Fruit fly (Drosophila melanogaster) whole organism: ENCODE data around the gene GstO3.

Experiments
- CG8478 ChIP-seq: fragments of >200 bp; optimal IDR thresholded peaks from 2 replicates; lab custom pipeline; 2018; ENCODE audit warnings: inconsistent platforms
- Dll ChIP-seq: fragments of >200 bp; optimal IDR thresholded peaks from 2 replicates; lab custom pipeline; 2017
- EcR ChIP-seq, 2 experiments: fragments of >200 bp; optimal IDR thresholded peaks; 2 replicates each; lab custom pipeline; 2017; ENCODE audit warnings: missing biosample characterization in 2 of 2, missing genetic modification characterization in 2 of 2, missing genetic modification reagents in 2 of 2
- pan ChIP-seq: fragments of >200 bp; optimal IDR thresholded peaks from 2 replicates; lab custom pipeline; 2017
- psq ChIP-seq: fragments of >200 bp; optimal IDR thresholded peaks from 2 replicates; lab custom pipeline; 2017
- usp ChIP-seq: fragments of >200 bp; optimal IDR thresholded peaks from 2 replicates; lab custom pipeline; 2017; ENCODE audit warnings: missing biosample characterization, missing genetic modification characterization, mixed read lengths

Gene GstO3

dm6 chr3L:8525691-8526421 is 7.2 kb downstream of the GstO3 start:
- no peak for TF ChIP-seq CG8478 (lab: Kevin White, UChicago)
- TF ChIP-seq Dll (lab: Kevin White, UChicago), result no peak
- TF ChIP-seq EcR (GFP tag; optimal IDR thresholded peaks at IDR 0.05; lab: Kevin White, UChicago), result no peak
- no peak for TF ChIP-seq usp (GFP tag; lab: Kevin White, UChicago)
- no peak for TF ChIP-seq pan (lab: Kevin White, UChicago)
- TF ChIP-seq psq (lab: Kevin White, UChicago), result no peak

dm6 chr3L:8527829-8528228 is 9.1 kb downstream of the GstO3 start:
- TF ChIP-seq CG8478 (lab: Kevin White, UChicago) (no peak), Dll (lab: Kevin White, UChicago) (no peak), usp (GFP tag; lab: Kevin White, UChicago) (no peak), psq (lab: Kevin White, UChicago) (no peak), EcR (GFP tag; optimal IDR thresholded peaks at IDR 0.05; lab: Kevin White, UChicago) (no peak), pan (lab: Kevin White, UChicago) (no peak)

- TF ChIP-seq Dll (lab: Kevin White, UChicago) (no peak), usp (GFP tag; lab: Kevin White, UChicago) (no peak), CG8478 (lab: Kevin White, UChicago) (no peak), EcR (GFP tag; optimal IDR thresholded peaks at IDR 0.05; lab: Kevin White, UChicago) (no peak), pan (lab: Kevin White, UChicago) (no peak), psq (lab: Kevin White, UChicago) (no peak)
Measured at dm6 chr3L:8528546-8528945, 9.9 kb downstream of the GstO3 start.

- TF ChIP-seq CG8478 (lab: Kevin White, UChicago) (no peak), Dll (lab: Kevin White, UChicago) (no peak), EcR (GFP tag; optimal IDR thresholded peaks at IDR 0.05; lab: Kevin White, UChicago) (no peak), psq (lab: Kevin White, UChicago) (no peak), pan (lab: Kevin White, UChicago) (no peak), usp (GFP tag; lab: Kevin White, UChicago) (no peak)
Measured at dm6 chr3L:8529701-8530100, 11.0 kb downstream of the GstO3 start.

dm6 chr3L:8534386-8535306 is 16.0 kb downstream of the GstO3 start, which contains the start of gene ergic53:
Gene ergic53 (plus strand): TSS chr3L:8534977.
- no peak for TF ChIP-seq CG8478 (lab: Kevin White, UChicago)
- no peak for TF ChIP-seq psq (lab: Kevin White, UChicago)
- TF ChIP-seq EcR (GFP tag; optimal IDR thresholded peaks at IDR 0.05; lab: Kevin White, UChicago), result no peak
- TF ChIP-seq Dll (lab: Kevin White, UChicago), result no peak
- no peak for TF ChIP-seq usp (GFP tag; lab: Kevin White, UChicago)
- no peak for TF ChIP-seq pan (lab: Kevin White, UChicago)

- TF ChIP-seq pan (lab: Kevin White, UChicago), result no peak
Measured at dm6 chr3L:8536387-8536786, 17.7 kb downstream of the GstO3 start.

dm6 chr3L:8538355-8538754 is 19.7 kb downstream of the GstO3 start:
- no peak for TF ChIP-seq CG8478 (lab: Kevin White, UChicago)
- TF ChIP-seq pan (lab: Kevin White, UChicago), result no peak
- no peak for TF ChIP-seq psq (lab: Kevin White, UChicago)
- no peak for TF ChIP-seq EcR (GFP tag; optimal IDR thresholded peaks at IDR 0.05; lab: Kevin White, UChicago)
- no peak for TF ChIP-seq usp (GFP tag; lab: Kevin White, UChicago)
- no peak for TF ChIP-seq Dll (lab: Kevin White, UChicago)

dm6 chr3L:8540509-8540908 is 21.8 kb downstream of the GstO3 start:
- TF ChIP-seq EcR (GFP tag; optimal IDR thresholded peaks at IDR 0.05; lab: Kevin White, UChicago) (no peak), Dll (lab: Kevin White, UChicago) (no peak), pan (lab: Kevin White, UChicago) (no peak), CG8478 (lab: Kevin White, UChicago) (no peak), usp (GFP tag; lab: Kevin White, UChicago) (no peak), psq (lab: Kevin White, UChicago) (no peak)

dm6 chr3L:8541669-8542068 is 23.0 kb downstream of the GstO3 start:
- TF ChIP-seq Dll (lab: Kevin White, UChicago) (no peak), EcR (GFP tag; optimal IDR thresholded peaks at IDR 0.05; lab: Kevin White, UChicago) (no peak), CG8478 (lab: Kevin White, UChicago) (no peak), pan (lab: Kevin White, UChicago) (no peak), psq (lab: Kevin White, UChicago) (no peak), usp (GFP tag; lab: Kevin White, UChicago) (no peak)

- TF ChIP-seq psq (lab: Kevin White, UChicago) (no peak), EcR (GFP tag; optimal IDR thresholded peaks at IDR 0.05; lab: Kevin White, UChicago) (no peak), pan (lab: Kevin White, UChicago) (no peak), Dll (lab: Kevin White, UChicago) (no peak), usp (GFP tag; lab: Kevin White, UChicago) (no peak), CG8478 (lab: Kevin White, UChicago) (no peak)
Measured at dm6 chr3L:8542213-8542612, 23.5 kb downstream of the GstO3 start.

dm6 chr3L:8543866-8544265 is 25.2 kb downstream of the GstO3 start:
- TF ChIP-seq psq (lab: Kevin White, UChicago), result no peak
- no peak for TF ChIP-seq pan (lab: Kevin White, UChicago)
- no peak for TF ChIP-seq usp (GFP tag; lab: Kevin White, UChicago)
- no peak for TF ChIP-seq EcR (GFP tag; optimal IDR thresholded peaks at IDR 0.05; lab: Kevin White, UChicago)
- no peak for TF ChIP-seq CG8478 (lab: Kevin White, UChicago)
- no peak for TF ChIP-seq Dll (lab: Kevin White, UChicago)
